Fruit fly (Drosophila melanogaster): ENCODE measurements around the gene CG2217.

dm6 chr3R:30449446-30449845 is 26.7 kb upstream of the CG2217 start:
- no peak for TF ChIP-seq CTCF (optimal IDR thresholded peaks at IDR 0.05)
- no peak for TF ChIP-seq CG8478 (optimal IDR thresholded peaks at IDR 0.05)

All from S2 (cell line).